Worm (Caenorhabditis elegans) whole organism, early embryonic: ENCODE measurements around the gene Y54G2A.52.

Experiments
- F13C5.2 ChIP-seq: sonication (generic microtip); optimal IDR thresholded peaks from 2 replicates; lab custom pipeline; 2017; ENCODE audit warnings: mild to moderate bottlenecking, missing genetic modification characterization, inconsistent platforms, missing compliant biosample characterization
- ama-1 ChIP-seq: fragments of 150-350 bp; optimal IDR thresholded peaks from 2 replicates; lab custom pipeline; 2014
- ceh-36 ChIP-seq: sonication (generic microtip); optimal IDR thresholded peaks from 2 replicates; lab custom pipeline; 2016; ENCODE audit warnings: missing genetic modification characterization, inconsistent platforms, missing compliant biosample characterization
- ets-7 ChIP-seq: sonication (generic microtip); optimal IDR thresholded peaks from 2 replicates; lab custom pipeline; 2016; ENCODE audit warnings: missing genotype, missing genetic modification characterization, missing compliant biosample characterization
- tra-4 ChIP-seq: sonication (generic microtip); optimal IDR thresholded peaks from 2 replicates; lab custom pipeline; 2017; ENCODE audit warnings: missing genetic modification characterization, missing compliant biosample characterization

- TF ChIP-seq ets-7 (no peak), tra-4 (tag; lab: Kevin White, UChicago) (no peak), F13C5.2 (no peak), ceh-36 (tag; lab: Kevin White, UChicago) (no peak), ama-1 (lab: Kevin White, UChicago) (no peak)
These were observed 15.5 kb downstream of the Y54G2A.52 start, which contains the start of gene Y54G2A.12 for ce11 chrIV:2782793-2783540.
